Worm (Caenorhabditis elegans): Measurements from ENCODE around the gene viro-2.

The viro-2 gene

ce11 chrIII:7153747-7154238, 25.1 kb downstream of the viro-2 start, which contains the start of gene ogt-1 (continued):
- no peak for TF ChIP-seq ceh-19 (GFP tag; optimal IDR thresholded peaks at IDR 0.05)
- no peak for TF ChIP-seq gmeb-2 (tag; optimal IDR thresholded peaks at IDR 0.05)
- no peak for TF ChIP-seq madf-2 (tag; optimal IDR thresholded peaks at IDR 0.05)
- TF ChIP-seq sox-2 (GFP tag; IDR thresholded peaks at IDR 0.05), result no peak
- no peak for TF ChIP-seq dmd-4 (tag; optimal IDR thresholded peaks at IDR 0.05; ENCODE audit: borderline replicate concordance)
- TF ChIP-seq ceh-22 (tag; optimal IDR thresholded peaks at IDR 0.05), result no peak
- no peak for TF ChIP-seq unc-86 (tag; optimal IDR thresholded peaks at IDR 0.05)
- TF ChIP-seq unc-3 (GFP tag; conservative IDR thresholded peaks at IDR 0.05), result no peak
- TF ChIP-seq unc-3 (tag; optimal IDR thresholded peaks at IDR 0.05), result no peak
- TF ChIP-seq pha-2 (tag; optimal IDR thresholded peaks at IDR 0.05), result no peak
- no peak for TF ChIP-seq fkh-10 (GFP tag; optimal IDR thresholded peaks at IDR 0.05)
- TF ChIP-seq ceh-30 (tag; optimal IDR thresholded peaks at IDR 0.05), result no peak
- no peak for TF ChIP-seq fax-1 (tag; optimal IDR thresholded peaks at IDR 0.05)
- TF ChIP-seq ceh-24 (tag; optimal IDR thresholded peaks at IDR 0.05), result no peak
- TF ChIP-seq ceh-6 (GFP tag; optimal IDR thresholded peaks at IDR 0.05), result no peak
- TF ChIP-seq ama-1 (optimal IDR thresholded peaks at IDR 0.05), result no peak
- no peak for TF ChIP-seq ttx-3 (tag; optimal IDR thresholded peaks at IDR 0.05)
- no peak for TF ChIP-seq elt-4 (tag; optimal IDR thresholded peaks at IDR 0.05)

ce11 chrIII:7154526-7154925, 25.8 kb downstream of the viro-2 start:
- TF ChIP-seq K09A11.1 (tag; optimal IDR thresholded peaks at IDR 0.05; ENCODE audit: insufficient read depth) (no peak), pat-9 (tag; optimal IDR thresholded peaks at IDR 0.05) (no peak), ceh-31 (tag; optimal IDR thresholded peaks at IDR 0.05) (no peak), nhr-232 (tag; optimal IDR thresholded peaks at IDR 0.05) (no peak), fkh-10 (GFP tag; optimal IDR thresholded peaks at IDR 0.05) (no peak), tbx-7 (tag; optimal IDR thresholded peaks at IDR 0.05) (no peak), mec-3 (tag; optimal IDR thresholded peaks at IDR 0.05; ENCODE audit: borderline replicate concordance) (no peak), eyg-1 (tag; optimal IDR thresholded peaks at IDR 0.05) (no peak), ztf-16 (tag; optimal IDR thresholded peaks at IDR 0.05) (no peak), hlh-6 (tag; optimal IDR thresholded peaks at IDR 0.05) (no peak), pha-2 (tag; optimal IDR thresholded peaks at IDR 0.05) (no peak), lim-6 (tag; optimal IDR thresholded peaks at IDR 0.05) (no peak), C08G9.2 (tag; optimal IDR thresholded peaks at IDR 0.05) (no peak), gmeb-2 (tag; optimal IDR thresholded peaks at IDR 0.05) (no peak)

ce11 chrIII:7155631-7156030, 26.9 kb downstream of the viro-2 start:
- TF ChIP-seq hlh-15 (tag; optimal IDR thresholded peaks at IDR 0.05), result no peak
- no peak for TF ChIP-seq Y22D7AL.16 (tag; optimal IDR thresholded peaks at IDR 0.05)
- TF ChIP-seq pha-2 (tag; optimal IDR thresholded peaks at IDR 0.05), result no peak
- TF ChIP-seq tbx-2 (tag; optimal IDR thresholded peaks at IDR 0.05), result peak; percentile 89
- peak; percentile 83 for TF ChIP-seq ceh-31 (tag; optimal IDR thresholded peaks at IDR 0.05)
- TF ChIP-seq hlh-13 (GFP tag; optimal IDR thresholded peaks at IDR 0.05), result no peak
- TF ChIP-seq fkh-6 (tag; optimal IDR thresholded peaks at IDR 0.05), result no peak
- no peak for TF ChIP-seq ceh-24 (tag; optimal IDR thresholded peaks at IDR 0.05)
- no peak for TF ChIP-seq hlh-6 (tag; optimal IDR thresholded peaks at IDR 0.05)
- no peak for TF ChIP-seq pha-4 (tag; optimal IDR thresholded peaks at IDR 0.05)
- TF ChIP-seq ceh-30 (tag; optimal IDR thresholded peaks at IDR 0.05), result no peak
- no peak for TF ChIP-seq ceh-19 (GFP tag; optimal IDR thresholded peaks at IDR 0.05)
- TF ChIP-seq nhr-11 (tag; optimal IDR thresholded peaks at IDR 0.05), result no peak
- TF ChIP-seq ceh-34 (tag; optimal IDR thresholded peaks at IDR 0.05), result peak; percentile 82
- no peak for TF ChIP-seq ceh-22 (tag; optimal IDR thresholded peaks at IDR 0.05)
- no peak for TF ChIP-seq C38D4.7 (GFP tag; optimal IDR thresholded peaks at IDR 0.05)
- TF ChIP-seq syd-9 (tag; optimal IDR thresholded peaks at IDR 0.05), result no peak
- TF ChIP-seq ztf-16 (tag; optimal IDR thresholded peaks at IDR 0.05), result no peak
- TF ChIP-seq ceh-48 (tag; optimal IDR thresholded peaks at IDR 0.05), result no peak
- TF ChIP-seq gmeb-2 (tag; optimal IDR thresholded peaks at IDR 0.05), result no peak
- peak; percentile 3 for TF ChIP-seq fax-1 (tag; optimal IDR thresholded peaks at IDR 0.05)
- peak; percentile 82 for TF ChIP-seq unc-55 (GFP tag; optimal IDR thresholded peaks at IDR 0.05)
- TF ChIP-seq sox-4 (tag; optimal IDR thresholded peaks at IDR 0.05), result no peak
- peak; percentile 80 for TF ChIP-seq rnt-1 (tag; optimal IDR thresholded peaks at IDR 0.05)
- peak; percentile 74 for TF ChIP-seq ref-2 (tag; optimal IDR thresholded peaks at IDR 0.05)
- TF ChIP-seq pax-1 (tag; optimal IDR thresholded peaks at IDR 0.05), result peak; percentile 52
- peak; percentile 93 for TF ChIP-seq nfya-1 (tag; optimal IDR thresholded peaks at IDR 0.05)
- TF ChIP-seq mec-3 (tag; optimal IDR thresholded peaks at IDR 0.05; ENCODE audit: borderline replicate concordance), result no peak
- peak; percentile 18 for TF ChIP-seq ama-1 (optimal IDR thresholded peaks at IDR 0.05)
- no peak for TF ChIP-seq ttx-3 (tag; optimal IDR thresholded peaks at IDR 0.05)
- TF ChIP-seq npax-4 (tag; optimal IDR thresholded peaks at IDR 0.05), result no peak
- peak; percentile 50 for TF ChIP-seq sdc-2 (tag; optimal IDR thresholded peaks at IDR 0.05)
- TF ChIP-seq hlh-8 (tag; optimal IDR thresholded peaks at IDR 0.05), result peak; percentile 57
- no peak for TF ChIP-seq lim-6 (tag; optimal IDR thresholded peaks at IDR 0.05)

All from whole organism, late embryonic.